Fruit fly (Drosophila melanogaster) whole organism, adult: ENCODE data around the gene CARPA.

Source experiments
- CG14711 ChIP-seq: fragments of 200-800 bp; sonication (Bioruptor generic); optimal IDR thresholded peaks from 2 replicates; lab custom pipeline; 2018; ENCODE audit warnings: missing biosample characterization, mild to moderate bottlenecking, missing genetic modification characterization, moderate library complexity
- CG5204 ChIP-seq: fragments of 200-800 bp; sonication (Bioruptor generic); optimal IDR thresholded peaks from 2 replicates; lab custom pipeline; 2016; ENCODE audit warnings: missing biosample characterization, missing genetic modification characterization
- CG7045 ChIP-seq: fragments of 200-800 bp; sonication (Bioruptor generic); optimal IDR thresholded peaks from 2 replicates; lab custom pipeline; 2017; ENCODE audit warnings: missing biosample characterization, mild to moderate bottlenecking, missing genetic modification characterization
- CG7101 ChIP-seq: fragments of 200-800 bp; sonication (Bioruptor generic); optimal IDR thresholded peaks from 2 replicates; lab custom pipeline; 2018; ENCODE audit warnings: missing biosample characterization, mild to moderate bottlenecking, missing genetic modification characterization, moderate library complexity
- cnc ChIP-seq, 2 experiments: fragments of >200 bp; optimal IDR thresholded peaks; 2 replicates each; lab custom pipeline; 2017

DNA sequence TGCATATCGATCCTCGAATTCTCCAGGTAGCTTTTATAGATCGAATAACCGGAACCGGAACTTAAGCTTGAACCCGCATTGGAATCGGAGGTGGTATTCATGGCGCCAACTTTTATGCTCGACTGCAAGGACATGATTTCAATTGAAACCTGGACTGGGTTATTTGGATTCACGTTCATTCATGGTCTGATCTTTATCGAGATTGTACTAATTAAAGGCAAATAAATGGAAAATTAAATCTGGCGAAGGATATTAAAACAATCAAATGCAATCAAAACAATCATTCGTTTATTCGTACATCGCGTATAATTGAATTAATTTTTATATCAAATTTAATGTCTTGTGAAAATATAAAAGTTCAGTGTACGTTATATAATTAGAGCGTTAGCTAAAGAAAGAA is 57.9 kb downstream of the CARPA start, which contains the start of gene Ir7f:
- TF ChIP-seq CG14711 (tag; lab: Kevin White, UChicago) (no peak), CG7101 (no peak), CG5204 (GFP tag; lab: Kevin White, UChicago) (no peak), CG7045 (GFP tag; lab: Kevin White, UChicago) (no peak), cnc (optimal IDR thresholded peaks at IDR 0.05; lab: Kevin White, UChicago) (no peak)
